Fruit fly (Drosophila melanogaster) whole organism, adult: Measurements from ENCODE around the gene Dad.

Experiments
- CG11617 ChIP-seq: fragments of 200-800 bp; sonication (Bioruptor generic); optimal IDR thresholded peaks from 2 replicates; lab custom pipeline; 2017; ENCODE audit warnings: mild to moderate bottlenecking, missing biosample characterization, missing genetic modification reagents, missing genetic modification characterization
- CG12768 ChIP-seq: fragments of 200-800 bp; sonication (Bioruptor generic); optimal IDR thresholded peaks from 2 replicates; lab custom pipeline; 2017; ENCODE audit warnings: missing biosample characterization, missing genetic modification characterization, mild to moderate bottlenecking, moderate library complexity, missing genetic modification reagents
- CG14711 ChIP-seq: fragments of 200-800 bp; sonication (Bioruptor generic); optimal IDR thresholded peaks from 2 replicates; lab custom pipeline; 2018; ENCODE audit warnings: missing biosample characterization, mild to moderate bottlenecking, missing genetic modification characterization, moderate library complexity
- CG1620 ChIP-seq: fragments of 200-800 bp; sonication (Bioruptor generic); optimal IDR thresholded peaks from 2 replicates; lab custom pipeline; 2016; ENCODE audit warnings: missing biosample characterization, missing genetic modification characterization
- CG33017 ChIP-seq: fragments of 200-800 bp; sonication (Bioruptor generic); optimal IDR thresholded peaks from 2 replicates; lab custom pipeline; 2018; ENCODE audit warnings: missing biosample characterization, mild to moderate bottlenecking, missing genetic modification characterization, moderate library complexity
- CG5204 ChIP-seq: fragments of 200-800 bp; sonication (Bioruptor generic); optimal IDR thresholded peaks from 2 replicates; lab custom pipeline; 2016; ENCODE audit warnings: missing biosample characterization, missing genetic modification characterization
- CG7045 ChIP-seq: fragments of 200-800 bp; sonication (Bioruptor generic); optimal IDR thresholded peaks from 2 replicates; lab custom pipeline; 2017; ENCODE audit warnings: missing biosample characterization, mild to moderate bottlenecking, missing genetic modification characterization
- CG7101 ChIP-seq: fragments of 200-800 bp; sonication (Bioruptor generic); optimal IDR thresholded peaks from 2 replicates; lab custom pipeline; 2018; ENCODE audit warnings: missing biosample characterization, mild to moderate bottlenecking, missing genetic modification characterization, moderate library complexity
- Clk ChIP-seq: fragments of 200-800 bp; sonication (Bioruptor generic); optimal IDR thresholded peaks from 2 replicates; lab custom pipeline; 2017; ENCODE audit warnings: missing biosample characterization, missing genetic modification characterization
- Crg-1 ChIP-seq: fragments of 200-800 bp; sonication (Bioruptor generic); optimal IDR thresholded peaks from 2 replicates; lab custom pipeline; 2016; ENCODE audit warnings: missing biosample characterization, missing genetic modification characterization
- Hr96 ChIP-seq: fragments of 200-800 bp; sonication (Bioruptor generic); optimal IDR thresholded peaks from 2 replicates; lab custom pipeline; 2016; ENCODE audit warnings: missing biosample characterization, missing genetic modification characterization
- Mnt ChIP-seq: fragments of 200-800 bp; sonication (Bioruptor generic); optimal IDR thresholded peaks from 2 replicates; lab custom pipeline; 2016; ENCODE audit warnings: missing biosample characterization, mild to moderate bottlenecking, missing genetic modification characterization
- bab1 ChIP-seq: fragments of 200-800 bp; sonication (Bioruptor generic); optimal IDR thresholded peaks from 3 replicates; lab custom pipeline; 2019; ENCODE audit warnings: missing biosample characterization, mild to moderate bottlenecking, missing genetic modification characterization, moderate library complexity
- cic ChIP-seq: fragments of 200-800 bp; sonication (Bioruptor generic); optimal IDR thresholded peaks from 2 replicates; lab custom pipeline; 2017; ENCODE audit warnings: missing biosample characterization, mild to moderate bottlenecking, missing genetic modification characterization, moderate library complexity
- cnc ChIP-seq, 2 experiments: fragments of >200 bp; optimal IDR thresholded peaks; 2 replicates each; lab custom pipeline; 2017
- kay ChIP-seq: fragments of 200-800 bp; sonication (Bioruptor generic); peaks from one replicate; lab custom pipeline; 2016; ENCODE audit warnings: missing biosample characterization, missing genetic modification characterization, borderline replicate concordance
- ovo ChIP-seq: fragments of 200-800 bp; sonication (Bioruptor generic); optimal IDR thresholded peaks from 2 replicates; lab custom pipeline; 2016; ENCODE audit warnings: missing biosample characterization, missing genetic modification characterization
- pad ChIP-seq: fragments of 200-800 bp; sonication (Bioruptor generic); optimal IDR thresholded peaks from 3 replicates; lab custom pipeline; 2017; ENCODE audit warnings: missing biosample characterization, missing genetic modification characterization, mild to moderate bottlenecking, moderate library complexity, missing genetic modification reagents
- tj ChIP-seq: fragments of 200-800 bp; sonication (Bioruptor generic); optimal IDR thresholded peaks from 3 replicates; lab custom pipeline; 2017; ENCODE audit warnings: missing biosample characterization, mild to moderate bottlenecking, missing genetic modification characterization, moderate library complexity
- toe ChIP-seq: fragments of 200-800 bp; sonication (Bioruptor generic); optimal IDR thresholded peaks from 2 replicates; lab custom pipeline; 2016; ENCODE audit warnings: missing biosample characterization, missing genetic modification characterization

The Dad gene

dm6 chr3R:17110880-17111726, 57.3 kb downstream of the Dad start:
- TF ChIP-seq CG7101 (tag; lab: Kevin White, UChicago) (no peak), ovo (no peak), cnc (optimal IDR thresholded peaks at IDR 0.05; lab: Kevin White, UChicago) (no peak), CG14711 (no peak), CG11617 (GFP tag; lab: Kevin White, UChicago) (no peak), cic (GFP tag; lab: Kevin White, UChicago) (no peak), CG1620 (GFP tag; lab: Kevin White, UChicago) (no peak), Crg-1 (no peak), bab1 (GFP tag; lab: Kevin White, UChicago) (no peak), CG7045 (GFP tag; lab: Kevin White, UChicago) (no peak), toe (GFP tag; lab: Kevin White, UChicago) (no peak)

- TF ChIP-seq CG14711 = no peak
- TF ChIP-seq Hr96 = no peak
- TF ChIP-seq ovo = peak; percentile 58
- TF ChIP-seq Crg-1 = peak; percentile 68
- TF ChIP-seq CG7045 (GFP tag; lab: Kevin White, UChicago) = peak; percentile 8
- peak; percentile 88 for TF ChIP-seq tj (GFP tag; lab: Kevin White, UChicago)
- peak; percentile 38 for TF ChIP-seq CG7101 (tag; lab: Kevin White, UChicago)
- TF ChIP-seq CG11617 (GFP tag; lab: Kevin White, UChicago) = peak; percentile 17
- peak; percentile 47 for TF ChIP-seq CG33017 (tag; lab: Kevin White, UChicago)
- TF ChIP-seq cic (GFP tag; lab: Kevin White, UChicago) = peak; percentile 53
Observed at dm6 chr3R:17115668-17116067, 61.9 kb downstream of the Dad start.

- TF ChIP-seq CG11617 (GFP tag; lab: Kevin White, UChicago) (no peak), CG7101 (tag; lab: Kevin White, UChicago) (peak; percentile 19), CG14711 (peak; percentile 43), Mnt (GFP tag; lab: Kevin White, UChicago) (no peak), CG12768 (GFP tag; lab: Kevin White, UChicago) (peak; percentile 30), tj (GFP tag; lab: Kevin White, UChicago) (no peak), bab1 (GFP tag; lab: Kevin White, UChicago) (no peak), cnc (optimal IDR thresholded peaks at IDR 0.05; lab: Kevin White, UChicago) (no peak), ovo (no peak), CG7045 (GFP tag; lab: Kevin White, UChicago) (no peak), CG33017 (tag; lab: Kevin White, UChicago) (no peak), pad (GFP tag; lab: Kevin White, UChicago) (no peak), cic (GFP tag; lab: Kevin White, UChicago) (no peak), Crg-1 (no peak), Clk (GFP tag; lab: Kevin White, UChicago) (no peak), kay (GFP tag; lab: Kevin White, UChicago) (peak; percentile 90), toe (GFP tag; lab: Kevin White, UChicago) (no peak), Hr96 (no peak)
Observed at dm6 chr3R:17116231-17116630, 62.4 kb downstream of the Dad start.

dm6 chr3R:17117607-17118327, 64.0 kb downstream of the Dad start:
- TF ChIP-seq CG12768 (GFP tag; lab: Kevin White, UChicago) (no peak), bab1 (GFP tag; lab: Kevin White, UChicago) (no peak), CG7101 (tag; lab: Kevin White, UChicago) (no peak), CG1620 (GFP tag; lab: Kevin White, UChicago) (no peak), CG5204 (GFP tag; lab: Kevin White, UChicago) (no peak), CG11617 (GFP tag; lab: Kevin White, UChicago) (no peak), ovo (no peak), cic (GFP tag; lab: Kevin White, UChicago) (no peak), pad (GFP tag; lab: Kevin White, UChicago) (no peak), tj (GFP tag; lab: Kevin White, UChicago) (no peak)

dm6 chr3R:17118917-17119378, 65.1 kb downstream of the Dad start:
- no peak for TF ChIP-seq toe (GFP tag; lab: Kevin White, UChicago)
- TF ChIP-seq cic (GFP tag; lab: Kevin White, UChicago) = peak; percentile 11
- peak; percentile 43 for TF ChIP-seq bab1 (GFP tag; lab: Kevin White, UChicago)
- peak; percentile 6 for TF ChIP-seq CG12768 (GFP tag; lab: Kevin White, UChicago)
- peak; percentile 80 for TF ChIP-seq tj (GFP tag; lab: Kevin White, UChicago)
- no peak for TF ChIP-seq Crg-1
- no peak for TF ChIP-seq CG14711
- TF ChIP-seq Mnt (GFP tag; lab: Kevin White, UChicago) = peak; percentile 7
- no peak for TF ChIP-seq CG7045 (GFP tag; lab: Kevin White, UChicago)
- TF ChIP-seq ovo = no peak
- no peak for TF ChIP-seq cnc (optimal IDR thresholded peaks at IDR 0.05; lab: Kevin White, UChicago)
- TF ChIP-seq Clk (GFP tag; lab: Kevin White, UChicago) = no peak
- no peak for TF ChIP-seq CG1620 (GFP tag; lab: Kevin White, UChicago)
- peak; percentile 3 for TF ChIP-seq CG7101 (tag; lab: Kevin White, UChicago)
- TF ChIP-seq CG33017 (tag; lab: Kevin White, UChicago) = peak; percentile 2
- TF ChIP-seq pad (GFP tag; lab: Kevin White, UChicago) = no peak
